Fruit fly (Drosophila melanogaster): ENCODE results near the gene CG10669.

The CG10669 gene

dm6 chr3R:25335065-25335464 is at the start of gene CG10669, which contains the start of gene CG11902:
Gene CG10669, minus strand, starts transcription at chr3R:25335243.
Gene CG11902, plus strand, starts transcription at chr3R:25335257.
- no peak for TF ChIP-seq EcR (GFP tag; optimal IDR thresholded peaks at IDR 0.05)
- no peak for TF ChIP-seq rn (GFP tag; IDR thresholded peaks at IDR 0.05)
- TF ChIP-seq fd96Ca (GFP tag; IDR thresholded peaks at IDR 0.05) = no peak
- TF ChIP-seq CG8301 (tag; optimal IDR thresholded peaks at IDR 0.05) = no peak

- TF ChIP-seq rn (GFP tag; IDR thresholded peaks at IDR 0.05) = no peak
- TF ChIP-seq EcR (GFP tag; optimal IDR thresholded peaks at IDR 0.05) = no peak
- TF ChIP-seq CG32121 (GFP tag; IDR thresholded peaks at IDR 0.05) = no peak
- TF ChIP-seq CG10348 (GFP tag; IDR thresholded peaks at IDR 0.05) = no peak
- TF ChIP-seq gl (tag; optimal IDR thresholded peaks at IDR 0.05) = no peak
- no peak for TF ChIP-seq CG34367 (tag; optimal IDR thresholded peaks at IDR 0.05)
- no peak for TF ChIP-seq fd96Ca (GFP tag; IDR thresholded peaks at IDR 0.05)
- no peak for TF ChIP-seq CG12605 (GFP tag; IDR thresholded peaks at IDR 0.05)
- no peak for TF ChIP-seq Pif1B (GFP tag; optimal IDR thresholded peaks at IDR 0.05)
- no peak for TF ChIP-seq Pif1A (GFP tag; optimal IDR thresholded peaks at IDR 0.05)
- no peak for TF ChIP-seq Snoo (tag; optimal IDR thresholded peaks at IDR 0.05)
- no peak for TF ChIP-seq CG15710 (tag; optimal IDR thresholded peaks at IDR 0.05)
- TF ChIP-seq D1 (tag; optimal IDR thresholded peaks at IDR 0.05) = no peak
- no peak for TF ChIP-seq CG17806 (tag; optimal IDR thresholded peaks at IDR 0.05)
- no peak for TF ChIP-seq Ets98B (GFP tag; IDR thresholded peaks at IDR 0.05)
- TF ChIP-seq CG8301 (tag; optimal IDR thresholded peaks at IDR 0.05) = no peak
- TF ChIP-seq CG4496 (GFP tag; IDR thresholded peaks at IDR 0.05) = no peak
- TF ChIP-seq CG8159 (tag; optimal IDR thresholded peaks at IDR 0.05) = no peak
Observed at dm6 chr3R:25384206-25384605, 49.2 kb upstream of the CG10669 start.

dm6 chr3R:25383400-25383799 is 48.4 kb upstream of the CG10669 start, which contains the start of gene CG31437:
Gene CG31437, plus strand, starts transcription at chr3R:25383700.
- TF ChIP-seq CG32121 (GFP tag; IDR thresholded peaks at IDR 0.05) = no peak
- no peak for TF ChIP-seq rn (GFP tag; IDR thresholded peaks at IDR 0.05)
- no peak for TF ChIP-seq CG15710 (tag; optimal IDR thresholded peaks at IDR 0.05)

- no peak for TF ChIP-seq CG15710 (tag; optimal IDR thresholded peaks at IDR 0.05)
- TF ChIP-seq CG8159 (tag; optimal IDR thresholded peaks at IDR 0.05) = no peak
- TF ChIP-seq CG8301 (tag; optimal IDR thresholded peaks at IDR 0.05) = no peak
- TF ChIP-seq CG10348 (GFP tag; IDR thresholded peaks at IDR 0.05) = no peak
Observed at dm6 chr3R:25382681-25383080, 47.6 kb upstream of the CG10669 start, which contains the start of gene alrm. Gene alrm, minus strand, starts transcription at chr3R:25382781.

DNA sequence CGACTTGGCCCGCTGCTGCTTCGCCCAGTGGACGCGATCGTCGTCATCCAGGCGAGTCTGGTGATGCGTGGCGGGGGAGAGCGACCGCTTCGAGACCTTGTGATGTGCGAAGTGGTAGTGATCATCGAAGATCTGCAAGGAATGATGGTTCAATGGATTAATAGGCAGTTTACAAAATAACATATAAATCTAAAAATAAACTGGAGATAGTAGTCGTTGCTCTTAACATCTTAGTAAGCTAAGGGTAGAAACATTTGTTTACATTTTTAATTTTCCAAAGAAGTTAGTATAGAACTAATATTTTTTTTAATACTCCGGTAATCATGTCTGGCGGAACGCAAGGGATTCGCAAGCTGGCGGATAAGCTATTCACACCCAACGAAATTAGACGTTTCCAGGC is 22.9 kb upstream of the CG10669 start, which contains the start of gene ND-49L:
Gene ND-49L (plus strand): TSS at position 301 of the 400 bp plus-strand sequence.
- TF ChIP-seq CG15710 (tag; optimal IDR thresholded peaks at IDR 0.05) = no peak
- no peak for TF ChIP-seq CG4496 (GFP tag; IDR thresholded peaks at IDR 0.05)
- no peak for TF ChIP-seq Ets98B (GFP tag; IDR thresholded peaks at IDR 0.05)
- TF ChIP-seq CG8301 (tag; optimal IDR thresholded peaks at IDR 0.05) = no peak
- no peak for TF ChIP-seq CG17806 (tag; optimal IDR thresholded peaks at IDR 0.05)
- no peak for TF ChIP-seq Pif1A (GFP tag; optimal IDR thresholded peaks at IDR 0.05)
- TF ChIP-seq fd96Ca (GFP tag; IDR thresholded peaks at IDR 0.05) = no peak
- TF ChIP-seq Snoo (tag; optimal IDR thresholded peaks at IDR 0.05) = no peak
- no peak for TF ChIP-seq CG8159 (tag; optimal IDR thresholded peaks at IDR 0.05)
- no peak for TF ChIP-seq gl (tag; optimal IDR thresholded peaks at IDR 0.05)
- no peak for TF ChIP-seq rn (GFP tag; IDR thresholded peaks at IDR 0.05)
- TF ChIP-seq CG10348 (GFP tag; IDR thresholded peaks at IDR 0.05) = no peak
- no peak for TF ChIP-seq Pif1B (GFP tag; optimal IDR thresholded peaks at IDR 0.05)
- TF ChIP-seq CG13204 (GFP tag; optimal IDR thresholded peaks at IDR 0.05) = no peak
- TF ChIP-seq CG14655 (GFP tag; optimal IDR thresholded peaks at IDR 0.05) = no peak
- TF ChIP-seq D1 (tag; optimal IDR thresholded peaks at IDR 0.05) = no peak
- no peak for TF ChIP-seq CG12605 (GFP tag; IDR thresholded peaks at IDR 0.05)
- TF ChIP-seq CG34367 (tag; optimal IDR thresholded peaks at IDR 0.05) = no peak

- no peak for TF ChIP-seq rn (GFP tag; IDR thresholded peaks at IDR 0.05)
Observed at dm6 chr3R:25346899-25347298, 11.9 kb upstream of the CG10669 start, which contains the start of gene tobi. Gene tobi, minus strand, starts transcription at chr3R:25346921.

DNA sequence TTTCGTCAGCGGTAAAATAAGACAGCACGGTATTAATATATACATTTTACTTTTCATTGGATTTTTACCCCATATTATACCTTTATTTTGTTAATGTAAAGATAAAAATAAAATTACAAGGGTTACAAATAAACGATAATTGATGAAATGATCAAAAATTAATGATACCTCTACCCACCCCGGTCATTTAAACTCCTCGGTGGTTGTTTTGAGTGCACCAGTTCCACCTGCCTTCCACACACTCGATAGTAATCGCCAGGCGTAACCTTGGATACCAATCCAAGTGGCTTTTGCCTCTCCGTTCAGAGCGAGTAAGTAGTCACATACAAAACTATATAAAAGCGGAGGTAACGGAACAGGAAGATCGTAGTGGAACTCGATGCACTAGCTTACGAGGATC is 4.9 kb upstream of the CG10669 start, which contains the start of gene rha:
Gene rha (plus strand): TSS at position 301 of the 400 bp plus-strand sequence.
- TF ChIP-seq CG13204 (GFP tag; optimal IDR thresholded peaks at IDR 0.05) = no peak
- no peak for TF ChIP-seq CG8301 (tag; optimal IDR thresholded peaks at IDR 0.05)
- no peak for TF ChIP-seq CG10348 (GFP tag; IDR thresholded peaks at IDR 0.05)
- TF ChIP-seq CG12605 (GFP tag; IDR thresholded peaks at IDR 0.05) = no peak
- no peak for TF ChIP-seq rn (GFP tag; IDR thresholded peaks at IDR 0.05)
- no peak for TF ChIP-seq CG32121 (GFP tag; IDR thresholded peaks at IDR 0.05)
- no peak for TF ChIP-seq fd96Ca (GFP tag; IDR thresholded peaks at IDR 0.05)
- no peak for TF ChIP-seq Pif1A (GFP tag; optimal IDR thresholded peaks at IDR 0.05)
- no peak for TF ChIP-seq CG9948 (tag; optimal IDR thresholded peaks at IDR 0.05)
- TF ChIP-seq Ets98B (GFP tag; IDR thresholded peaks at IDR 0.05) = no peak
- no peak for TF ChIP-seq CG17806 (tag; optimal IDR thresholded peaks at IDR 0.05)
- no peak for TF ChIP-seq gl (tag; optimal IDR thresholded peaks at IDR 0.05)
- TF ChIP-seq CG4496 (GFP tag; IDR thresholded peaks at IDR 0.05) = no peak
- TF ChIP-seq D1 (tag; optimal IDR thresholded peaks at IDR 0.05) = no peak
- no peak for TF ChIP-seq CG15710 (tag; optimal IDR thresholded peaks at IDR 0.05)
- no peak for TF ChIP-seq CG8159 (tag; optimal IDR thresholded peaks at IDR 0.05)
- TF ChIP-seq Snoo (tag; optimal IDR thresholded peaks at IDR 0.05) = no peak

All from whole organism, pupa.